Worm (Caenorhabditis elegans) whole organism, early embryonic: ENCODE data around the gene nhr-142.

Source experiments
- B0310.2 ChIP-seq: sonication (generic microtip); optimal IDR thresholded peaks from 2 replicates; lab custom pipeline; 2016; ENCODE audit warnings: mild to moderate bottlenecking, missing genetic modification characterization, missing compliant biosample characterization
- F13C5.2 ChIP-seq: sonication (generic microtip); optimal IDR thresholded peaks from 2 replicates; lab custom pipeline; 2017; ENCODE audit warnings: mild to moderate bottlenecking, missing genetic modification characterization, inconsistent platforms, missing compliant biosample characterization
- aly-1 ChIP-seq: sonication (generic microtip); optimal IDR thresholded peaks from 2 replicates; lab custom pipeline; 2016; ENCODE audit warnings: missing genetic modification characterization, missing compliant biosample characterization
- ama-1 ChIP-seq: fragments of 150-350 bp; optimal IDR thresholded peaks from 2 replicates; lab custom pipeline; 2014
- ceh-13 ChIP-seq: fragments of 200-800 bp; sonication (Bioruptor generic); optimal IDR thresholded peaks from 2 replicates; lab custom pipeline; 2018; ENCODE audit warnings: mild to moderate bottlenecking, missing genetic modification characterization, missing compliant biosample characterization
- ceh-36 ChIP-seq: sonication (generic microtip); optimal IDR thresholded peaks from 2 replicates; lab custom pipeline; 2016; ENCODE audit warnings: missing genetic modification characterization, inconsistent platforms, missing compliant biosample characterization
- ets-7 ChIP-seq: sonication (generic microtip); optimal IDR thresholded peaks from 2 replicates; lab custom pipeline; 2016; ENCODE audit warnings: missing genotype, missing genetic modification characterization, missing compliant biosample characterization
- flt-1 ChIP-seq: fragments of 200-800 bp; sonication (Bioruptor generic); IDR thresholded peaks from 2 replicates; pipeline ENCODE4 v1.3.6; 2022; ENCODE audit warnings: missing genetic modification characterization, missing compliant biosample characterization
- hmbx-1 ChIP-seq: sonication (generic microtip); optimal IDR thresholded peaks from 2 replicates; lab custom pipeline; 2016; ENCODE audit warnings: mild to moderate bottlenecking, missing genetic modification characterization, missing compliant biosample characterization
- hmg-4 ChIP-seq: fragments of 200-800 bp; sonication (Bioruptor generic); optimal IDR thresholded peaks from 2 replicates; lab custom pipeline; 2018; ENCODE audit warnings: mild to moderate bottlenecking, missing genetic modification characterization, missing compliant biosample characterization
- hnd-1 ChIP-seq: sonication (generic microtip); optimal IDR thresholded peaks from 2 replicates; lab custom pipeline; 2016; ENCODE audit warnings: missing genetic modification characterization, missing compliant biosample characterization
- pes-1 ChIP-seq: fragments of 200-800 bp; sonication (Bioruptor generic); IDR thresholded peaks from 2 replicates; pipeline ENCODE4 v1.3.6; 2022; ENCODE audit warnings: missing genetic modification reagents, missing genetic modification characterization, missing compliant biosample characterization
- scrt-1 ChIP-seq: fragments of 200-800 bp; sonication (Bioruptor generic); IDR thresholded peaks from 2 replicates; pipeline ENCODE4 v1.3.6; 2022; ENCODE audit warnings: missing genetic modification characterization, missing compliant biosample characterization
- sea-1 ChIP-seq: fragments of 200-800 bp; sonication (Bioruptor generic); conservative IDR thresholded peaks from 2 replicates; pipeline ENCODE4 v1.3.6; 2022; ENCODE audit warnings: missing genetic modification characterization, missing compliant biosample characterization
- tbx-11 ChIP-seq: fragments of 200-800 bp; sonication (Bioruptor generic); IDR thresholded peaks from 2 replicates; pipeline ENCODE4 v1.3.6; 2022; ENCODE audit warnings: missing genetic modification characterization, missing compliant biosample characterization
- tbx-37 ChIP-seq: fragments of 200-800 bp; sonication (Bioruptor generic); conservative IDR thresholded peaks from 2 replicates; pipeline ENCODE4 v1.3.6; 2022; ENCODE audit warnings: missing genetic modification reagents, missing genetic modification characterization, missing compliant biosample characterization
- tra-4 ChIP-seq: sonication (generic microtip); optimal IDR thresholded peaks from 2 replicates; lab custom pipeline; 2017; ENCODE audit warnings: missing genetic modification characterization, missing compliant biosample characterization

Gene nhr-142

ce11 chrV:5782687-5783086 is 7.7 kb downstream of the nhr-142 start, which contains the start of gene fbxa-183:
Gene fbxa-183 (minus strand): TSS chrV:5782787.
- no peak for TF ChIP-seq tra-4 (tag; lab: Kevin White, UChicago)
- TF ChIP-seq ceh-13 = no peak
- TF ChIP-seq pes-1 = no peak
- TF ChIP-seq hmg-4 (GFP tag; lab: Kevin White, UChicago) = no peak

ce11 chrV:5780713-5781360 is 9.5 kb downstream of the nhr-142 start, which contains the start of gene F44E7.5:
Gene F44E7.5 (minus strand): TSS chrV:5780922.
- TF ChIP-seq scrt-1 (GFP tag; lab: Robert Waterston, UW) (no peak), ceh-13 (no peak), aly-1 (tag; lab: Kevin White, UChicago) (no peak), hmg-4 (GFP tag; lab: Kevin White, UChicago) (no peak)

ce11 chrV:5779984-5780383 is 10.4 kb downstream of the nhr-142 start:
- TF ChIP-seq hnd-1 (tag; lab: Kevin White, UChicago) (no peak), hmbx-1 (no peak), tra-4 (tag; lab: Kevin White, UChicago) (no peak), pes-1 (no peak), ets-7 (tag; lab: Kevin White, UChicago) (no peak), scrt-1 (GFP tag; lab: Robert Waterston, UW) (no peak), ama-1 (no peak), aly-1 (tag; lab: Kevin White, UChicago) (no peak), hmg-4 (GFP tag; lab: Kevin White, UChicago) (no peak), flt-1 (GFP tag; lab: Robert Waterston, UW) (no peak), F13C5.2 (tag; lab: Kevin White, UChicago) (no peak), ceh-13 (no peak), tbx-11 (GFP tag; lab: Robert Waterston, UW) (no peak), ceh-36 (tag; lab: Kevin White, UChicago) (no peak), sea-1 (GFP tag; lab: Robert Waterston, UW) (no peak), tbx-37 (GFP tag; lab: Robert Waterston, UW) (no peak), B0310.2 (tag; lab: Kevin White, UChicago) (no peak)

- peak; percentile 73 for TF ChIP-seq pes-1
- TF ChIP-seq sea-1 (GFP tag; lab: Robert Waterston, UW) = peak; percentile 61; the same call in 1 of the 2 replicates
These were observed 12.1 kb downstream of the nhr-142 start for ce11 chrV:5778216-5778615.

ce11 chrV:5776941-5777340 is 13.4 kb downstream of the nhr-142 start, which contains the start of gene F44E7.4:
Gene F44E7.4 (minus strand): TSS chrV:5776953.
- TF ChIP-seq tbx-37 (GFP tag; lab: Robert Waterston, UW) = peak; percentile 73
- TF ChIP-seq scrt-1 (GFP tag; lab: Robert Waterston, UW) = peak; percentile 82
- TF ChIP-seq pes-1 = peak; percentile 87
- peak; percentile 77 for TF ChIP-seq flt-1 (GFP tag; lab: Robert Waterston, UW)
- TF ChIP-seq tbx-11 (GFP tag; lab: Robert Waterston, UW) = peak; percentile 82
- peak; percentile 84 for TF ChIP-seq sea-1 (GFP tag; lab: Robert Waterston, UW)

ce11 chrV:5774137-5774536 is 16.2 kb downstream of the nhr-142 start:
- no peak for TF ChIP-seq pes-1
- TF ChIP-seq B0310.2 (tag; lab: Kevin White, UChicago) = no peak
- TF ChIP-seq tbx-11 (GFP tag; lab: Robert Waterston, UW) = no peak
- TF ChIP-seq flt-1 (GFP tag; lab: Robert Waterston, UW) = no peak
- no peak for TF ChIP-seq ceh-13
- TF ChIP-seq ama-1 = no peak
- no peak for TF ChIP-seq scrt-1 (GFP tag; lab: Robert Waterston, UW)
- no peak for TF ChIP-seq ets-7 (tag; lab: Kevin White, UChicago)
- TF ChIP-seq hmbx-1 = no peak
- TF ChIP-seq tra-4 (tag; lab: Kevin White, UChicago) = no peak

ce11 chrV:5772503-5772902 is 17.9 kb downstream of the nhr-142 start:
- no peak for TF ChIP-seq tbx-37 (GFP tag; lab: Robert Waterston, UW)

- TF ChIP-seq hnd-1 (tag; lab: Kevin White, UChicago) = no peak
- TF ChIP-seq pes-1 = no peak
- no peak for TF ChIP-seq ceh-36 (tag; lab: Kevin White, UChicago)
- TF ChIP-seq sea-1 (GFP tag; lab: Robert Waterston, UW) = no peak
- TF ChIP-seq tbx-37 (GFP tag; lab: Robert Waterston, UW) = no peak
- TF ChIP-seq ceh-13 = no peak
- TF ChIP-seq tra-4 (tag; lab: Kevin White, UChicago) = no peak
- TF ChIP-seq flt-1 (GFP tag; lab: Robert Waterston, UW) = no peak
- no peak for TF ChIP-seq aly-1 (tag; lab: Kevin White, UChicago)
These were observed 18.7 kb downstream of the nhr-142 start, which contains the start of gene F44E7.3 for ce11 chrV:5771627-5772026. Gene F44E7.3 (plus strand): TSS chrV:5771945.

ce11 chrV:5769999-5770398 is 20.4 kb downstream of the nhr-142 start:
- TF ChIP-seq F13C5.2 (tag; lab: Kevin White, UChicago) (no peak), pes-1 (no peak), tra-4 (tag; lab: Kevin White, UChicago) (no peak), tbx-11 (GFP tag; lab: Robert Waterston, UW) (no peak), tbx-37 (GFP tag; lab: Robert Waterston, UW) (no peak), ceh-36 (tag; lab: Kevin White, UChicago) (no peak), aly-1 (tag; lab: Kevin White, UChicago) (no peak)
